Worm (Caenorhabditis elegans) whole organism, L4 larva: ENCODE results near the gene K09D9.9.

Experiments
- aha-1 ChIP-seq: fragments of 150-350 bp; peaks from one replicate; lab custom pipeline; 2014; ENCODE audit warnings: missing biosample characterization, missing genetic modification characterization
- ama-1 ChIP-seq: fragments of 150-350 bp; optimal IDR thresholded peaks from 2 replicates; lab custom pipeline; 2014; ENCODE audit warnings: inconsistent platforms, mixed read lengths
- egl-27 ChIP-seq: sonication (generic microtip); optimal IDR thresholded peaks from 3 replicates; lab custom pipeline; 2017; ENCODE audit warnings: missing biosample characterization, missing genetic modification reagents, missing genetic modification characterization
- lsy-2 ChIP-seq, 2 experiments: fragments of 150-350 bp in 1 of 2; sonication (generic microtip) in 1 of 2; optimal IDR thresholded peaks; 2 replicates each; lab custom pipeline; 2014 to 2017; ENCODE audit warnings: missing biosample characterization in 2 of 2, missing genetic modification characterization in 2 of 2
- nhr-111 ChIP-seq: fragments of 200-800 bp; sonication (Bioruptor generic); optimal IDR thresholded peaks from 2 replicates; lab custom pipeline; 2018; ENCODE audit warnings: mild to moderate bottlenecking, missing genetic modification characterization, missing compliant biosample characterization
- nhr-237 ChIP-seq: sonication (generic microtip); optimal IDR thresholded peaks from 2 replicates; lab custom pipeline; 2017; ENCODE audit warnings: missing biosample characterization, missing genetic modification characterization
- nhr-76 ChIP-seq: fragments of 150-350 bp; optimal IDR thresholded peaks from 2 replicates; lab custom pipeline; 2014; ENCODE audit warnings: missing biosample characterization, missing genetic modification characterization
- pqm-1 ChIP-seq: sonication (generic microtip); optimal IDR thresholded peaks from 2 replicates; lab custom pipeline; 2017; ENCODE audit warnings: missing biosample characterization, missing genetic modification characterization
- unc-62 ChIP-seq, 3 experiments: fragments of 150-350 bp in 1 of 3; sonication (generic microtip); optimal IDR thresholded peaks in 2 of 3; peaks in 1 of 3; 1 replicate in 1 of 3; 2 replicates in 2 of 3; lab custom pipeline; 2014 to 2017; ENCODE audit warnings: missing biosample characterization in 3 of 3, missing genetic modification characterization in 3 of 3, missing genetic modification reagents in 3 of 3, missing genotype in 1 of 3
- ztf-11 ChIP-seq: fragments of 150-350 bp; optimal IDR thresholded peaks from 2 replicates; lab custom pipeline; 2014; ENCODE audit warnings: missing biosample characterization, missing genetic modification characterization

- TF ChIP-seq lsy-2 (tag; optimal IDR thresholded peaks at IDR 0.05; lab: Kevin White, UChicago) (no peak), aha-1 (tag; lab: Kevin White, UChicago) (peak; percentile 60), nhr-76 (no peak), ztf-11 (tag; lab: Kevin White, UChicago) (no peak), nhr-111 (GFP tag; lab: Kevin White, UChicago) (no peak), egl-27 (tag; lab: Kevin White, UChicago) (no peak), unc-62 (GFP tag; optimal IDR thresholded peaks at IDR 0.05 in 1 of 2; lab: Kevin White, UChicago) (no peak), unc-62 (tag; optimal IDR thresholded peaks at IDR 0.05; lab: Kevin White, UChicago) (no peak), nhr-237 (tag; lab: Kevin White, UChicago) (no peak), pqm-1 (no peak), ama-1 (lab: Kevin White, UChicago) (no peak)
Observed at ce11 chrV:3985104-3985503, 8.8 kb downstream of the K09D9.9 start.
